Worm (Caenorhabditis elegans) whole organism, mixed stage, embryonic: Measurements from ENCODE around the gene gst-30.

Experiments
- M03D4.4 ChIP-seq: sonication (generic microtip); optimal IDR thresholded peaks from 2 replicates; lab custom pipeline; 2017; ENCODE audit warnings: mild to moderate bottlenecking, missing genetic modification characterization, missing compliant biosample characterization
- bed-3 ChIP-seq: fragments of 200-800 bp; sonication (Bioruptor generic); optimal IDR thresholded peaks from 3 replicates; lab custom pipeline; 2018; ENCODE audit warnings: mild to moderate bottlenecking, missing genetic modification characterization, moderate library complexity, missing compliant biosample characterization
- blmp-1 ChIP-seq: fragments of 150-350 bp; optimal IDR thresholded peaks from 2 replicates; lab custom pipeline; 2014; ENCODE audit warnings: missing biosample characterization, missing genetic modification characterization
- ceh-43 ChIP-seq: fragments of 200-800 bp; sonication (Bioruptor generic); optimal IDR thresholded peaks from 2 replicates; lab custom pipeline; 2018; ENCODE audit warnings: mild to moderate bottlenecking, missing genetic modification characterization, moderate library complexity, missing compliant biosample characterization
- ces-1 ChIP-seq: fragments of 150-350 bp; optimal IDR thresholded peaks from 2 replicates; lab custom pipeline; 2014; ENCODE audit warnings: missing biosample characterization, missing genetic modification reagents, missing genetic modification characterization
- cnd-1 ChIP-seq: fragments of 200-800 bp; sonication (Bioruptor generic); optimal IDR thresholded peaks from 2 replicates; lab custom pipeline; 2018; ENCODE audit warnings: mild to moderate bottlenecking, missing genetic modification characterization, missing compliant biosample characterization
- drap-1 ChIP-seq: fragments of 200-800 bp; sonication (Bioruptor generic); optimal IDR thresholded peaks from 3 replicates; lab custom pipeline; 2018; ENCODE audit warnings: mild to moderate bottlenecking, missing genetic modification characterization, missing compliant biosample characterization
- elt-1 ChIP-seq: sonication (generic microtip); optimal IDR thresholded peaks from 2 replicates; lab custom pipeline; 2017; ENCODE audit warnings: missing genetic modification characterization, mild to moderate bottlenecking, missing compliant biosample characterization, antibody characterized with exemption, moderate library complexity, borderline replicate concordance; ENCODE audit not compliant: insufficient read depth
- elt-3 ChIP-seq: fragments of 150-350 bp; optimal IDR thresholded peaks from 2 replicates; lab custom pipeline; 2014; ENCODE audit warnings: missing biosample characterization, missing genetic modification characterization
- flh-1 ChIP-seq: fragments of 200-800 bp; sonication (Bioruptor generic); optimal IDR thresholded peaks from 2 replicates; lab custom pipeline; 2018; ENCODE audit warnings: mild to moderate bottlenecking, missing genetic modification characterization, moderate library complexity, missing compliant biosample characterization
- ham-2 ChIP-seq: fragments of 200-800 bp; sonication (Bioruptor generic); optimal IDR thresholded peaks from 2 replicates; lab custom pipeline; 2018; ENCODE audit warnings: mild to moderate bottlenecking, missing genetic modification characterization, missing compliant biosample characterization
- hlh-1 ChIP-seq: fragments of 150-350 bp; optimal IDR thresholded peaks from 2 replicates; lab custom pipeline; 2014; ENCODE audit warnings: missing biosample characterization, missing genetic modification reagents, missing genetic modification characterization
- lin-32 ChIP-seq: fragments of 200-800 bp; sonication (Bioruptor generic); optimal IDR thresholded peaks from 2 replicates; lab custom pipeline; 2018; ENCODE audit warnings: mild to moderate bottlenecking, missing genetic modification characterization, missing compliant biosample characterization
- lsy-2 ChIP-seq: fragments of 150-350 bp; optimal IDR thresholded peaks from 2 replicates; lab custom pipeline; 2014; ENCODE audit warnings: missing biosample characterization, missing genetic modification characterization
- mab-5 ChIP-seq: fragments of 150-350 bp; optimal IDR thresholded peaks from 2 replicates; lab custom pipeline; 2014; ENCODE audit warnings: missing biosample characterization, missing genetic modification characterization
- mep-1 ChIP-seq: fragments of 150-350 bp; optimal IDR thresholded peaks from 2 replicates; lab custom pipeline; 2017; ENCODE audit warnings: missing biosample characterization, missing genetic modification reagents, missing genetic modification characterization, inconsistent platforms
- mls-2 ChIP-seq: sonication (generic microtip); optimal IDR thresholded peaks from 2 replicates; lab custom pipeline; 2016; ENCODE audit warnings: mild to moderate bottlenecking, missing genetic modification characterization, moderate library complexity, missing compliant biosample characterization
- nhr-12 ChIP-seq: fragments of 150-350 bp; optimal IDR thresholded peaks from 2 replicates; lab custom pipeline; 2014; ENCODE audit warnings: missing biosample characterization, missing genetic modification characterization
- nhr-2 ChIP-seq: fragments of 150-350 bp; optimal IDR thresholded peaks from 2 replicates; lab custom pipeline; 2014; ENCODE audit warnings: missing biosample characterization, missing genetic modification characterization
- nhr-28 ChIP-seq: fragments of 150-350 bp; optimal IDR thresholded peaks from 2 replicates; lab custom pipeline; 2014; ENCODE audit warnings: missing biosample characterization, missing genetic modification characterization
- nhr-76 ChIP-seq: sonication (generic microtip); optimal IDR thresholded peaks from 2 replicates; lab custom pipeline; 2017; ENCODE audit warnings: missing biosample characterization, missing genetic modification characterization
- pha-4 ChIP-seq: fragments of 150-350 bp; optimal IDR thresholded peaks from 2 replicates; lab custom pipeline; 2018; ENCODE audit warnings: missing biosample characterization, missing genetic modification reagents, missing genetic modification characterization
- sem-2 ChIP-seq: fragments of 200-800 bp; sonication (Bioruptor generic); optimal IDR thresholded peaks from 2 replicates; lab custom pipeline; 2018; ENCODE audit warnings: mild to moderate bottlenecking, missing genetic modification characterization, missing compliant biosample characterization
- snpc-4 ChIP-seq: fragments of 150-350 bp; optimal IDR thresholded peaks from 2 replicates; lab custom pipeline; 2014; ENCODE audit warnings: missing biosample characterization, missing genetic modification characterization
- sptf-1 ChIP-seq: sonication (generic microtip); optimal IDR thresholded peaks from 2 replicates; lab custom pipeline; 2017; ENCODE audit warnings: mild to moderate bottlenecking, missing genetic modification characterization, moderate library complexity, missing compliant biosample characterization
- unc-120 ChIP-seq: sonication (generic microtip); optimal IDR thresholded peaks from 2 replicates; lab custom pipeline; 2017; ENCODE audit warnings: missing genetic modification characterization, missing compliant biosample characterization; ENCODE audit not compliant: poor library complexity, severe bottlenecking
- unc-39 ChIP-seq: fragments of 150-350 bp; optimal IDR thresholded peaks from 2 replicates; lab custom pipeline; 2014; ENCODE audit warnings: missing biosample characterization, missing genetic modification characterization
- unc-62 ChIP-seq: fragments of 150-350 bp; optimal IDR thresholded peaks from 2 replicates; lab custom pipeline; 2014; ENCODE audit warnings: missing biosample characterization, missing genetic modification reagents, missing genetic modification characterization
- zip-8 ChIP-seq: fragments of 150-350 bp; optimal IDR thresholded peaks from 2 replicates; lab custom pipeline; 2014; ENCODE audit warnings: missing biosample characterization, missing genetic modification characterization
- ztf-11 ChIP-seq: fragments of 150-350 bp; optimal IDR thresholded peaks from 2 replicates; lab custom pipeline; 2014; ENCODE audit warnings: missing biosample characterization, missing genetic modification characterization

The gst-30 gene

DNA sequence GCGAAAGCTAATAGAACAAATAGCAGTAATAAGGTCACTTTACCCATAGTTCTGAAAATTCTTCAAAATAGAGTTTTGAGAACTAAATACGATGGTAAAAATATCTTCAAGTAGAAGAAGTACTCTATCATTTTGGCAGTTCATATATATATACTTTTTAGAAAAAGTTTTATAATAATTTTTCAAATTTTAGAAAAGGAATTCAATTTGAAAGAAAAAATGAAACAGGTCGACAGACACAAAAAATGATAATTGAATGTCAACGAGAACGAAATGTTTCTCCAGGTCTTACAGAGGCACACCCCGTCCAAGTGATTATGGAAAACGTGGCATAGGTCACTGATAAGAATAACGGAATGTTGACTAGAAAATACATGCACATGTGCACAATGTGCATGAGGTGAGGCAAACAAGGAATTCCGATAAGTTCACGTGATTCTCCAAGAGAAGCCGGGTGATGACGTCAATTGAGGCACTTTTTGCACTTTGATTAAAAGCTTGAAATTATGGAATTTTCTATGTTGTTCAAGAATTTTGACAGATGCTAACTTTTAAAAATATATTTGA is 9.6 kb downstream of the gst-30 start, which contains the start of gene aagr-2:
aagr-2 (minus strand) TSS at position 51 of the 567 bp plus-strand sequence.
- no peak for TF ChIP-seq zip-8 (tag; lab: Kevin White, UChicago)
- TF ChIP-seq snpc-4 (tag; lab: Kevin White, UChicago) = no peak
- TF ChIP-seq nhr-12 (tag; lab: Kevin White, UChicago) = no peak
- TF ChIP-seq mep-1 (tag; lab: Kevin White, UChicago) = no peak
- no peak for TF ChIP-seq flh-1 (GFP tag; lab: Kevin White, UChicago)
- no peak for TF ChIP-seq unc-120 (tag; lab: Kevin White, UChicago)
- TF ChIP-seq cnd-1 (tag; lab: Kevin White, UChicago) = no peak
- no peak for TF ChIP-seq hlh-1
- TF ChIP-seq mls-2 = no peak
- TF ChIP-seq nhr-76 = no peak
- no peak for TF ChIP-seq M03D4.4 (tag; lab: Kevin White, UChicago)
- no peak for TF ChIP-seq mab-5
- no peak for TF ChIP-seq lin-32 (GFP tag; lab: Kevin White, UChicago)
- no peak for TF ChIP-seq blmp-1
- TF ChIP-seq sem-2 (GFP tag; lab: Kevin White, UChicago) = no peak
- TF ChIP-seq nhr-2 = no peak
- TF ChIP-seq elt-3 (tag; lab: Kevin White, UChicago) = no peak
- TF ChIP-seq, all 35 proteins: peak for 0

DNA sequence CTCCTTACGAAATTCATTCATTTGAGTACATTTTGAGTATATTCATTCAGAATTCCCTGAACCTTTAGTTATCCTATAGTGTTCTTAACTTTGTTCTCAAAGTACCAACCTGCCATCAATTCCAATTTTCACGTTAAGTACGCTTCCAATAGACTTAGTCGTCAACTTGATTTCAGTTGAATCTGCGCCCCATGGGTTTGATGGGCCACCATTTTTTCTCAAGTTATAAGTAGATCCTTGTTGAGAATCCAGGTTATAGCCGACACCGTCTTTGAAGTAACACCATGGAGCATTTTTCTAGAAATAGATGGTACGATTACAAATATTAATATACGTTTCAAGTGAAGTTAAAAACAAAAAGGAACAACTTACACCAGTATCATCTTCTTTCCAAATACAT is 10.1 kb downstream of the gst-30 start:
- TF ChIP-seq nhr-12 (tag; lab: Kevin White, UChicago) (no peak), unc-120 (tag; lab: Kevin White, UChicago) (no peak), ces-1 (no peak), unc-39 (tag; lab: Kevin White, UChicago) (no peak), lin-32 (GFP tag; lab: Kevin White, UChicago) (no peak), ceh-43 (no peak), elt-3 (tag; lab: Kevin White, UChicago) (no peak), snpc-4 (tag; lab: Kevin White, UChicago) (no peak), zip-8 (tag; lab: Kevin White, UChicago) (no peak), mls-2 (no peak), flh-1 (GFP tag; lab: Kevin White, UChicago) (no peak), ztf-11 (tag; lab: Kevin White, UChicago) (no peak), drap-1 (GFP tag; lab: Kevin White, UChicago) (no peak), unc-62 (GFP tag; lab: Kevin White, UChicago) (no peak), nhr-2 (no peak), pha-4 (tag; lab: Kevin White, UChicago) (no peak), mab-5 (no peak), cnd-1 (tag; lab: Kevin White, UChicago) (no peak)

- no peak for TF ChIP-seq flh-1 (GFP tag; lab: Kevin White, UChicago)
- no peak for TF ChIP-seq cnd-1 (tag; lab: Kevin White, UChicago)
- no peak for TF ChIP-seq lin-32 (GFP tag; lab: Kevin White, UChicago)
- no peak for TF ChIP-seq mep-1 (tag; lab: Kevin White, UChicago)
- no peak for TF ChIP-seq ham-2 (GFP tag; lab: Kevin White, UChicago)
- TF ChIP-seq pha-4 (tag; lab: Kevin White, UChicago) = no peak
- TF ChIP-seq ceh-43 = no peak
- no peak for TF ChIP-seq elt-1
- TF ChIP-seq lsy-2 (tag; lab: Kevin White, UChicago) = no peak
- no peak for TF ChIP-seq snpc-4 (tag; lab: Kevin White, UChicago)
- no peak for TF ChIP-seq ces-1
- no peak for TF ChIP-seq nhr-28 (tag; lab: Kevin White, UChicago)
- TF ChIP-seq bed-3 (GFP tag; lab: Kevin White, UChicago) = no peak
- TF ChIP-seq zip-8 (tag; lab: Kevin White, UChicago) = no peak
- no peak for TF ChIP-seq sptf-1 (tag; lab: Kevin White, UChicago)
- TF ChIP-seq nhr-12 (tag; lab: Kevin White, UChicago) = no peak
- no peak for TF ChIP-seq mls-2
- no peak for TF ChIP-seq mab-5
- no peak for TF ChIP-seq M03D4.4 (tag; lab: Kevin White, UChicago)
- no peak for TF ChIP-seq nhr-76
Measured at ce11 chrII:4920608-4921007, 14.2 kb downstream of the gst-30 start.

DNA sequence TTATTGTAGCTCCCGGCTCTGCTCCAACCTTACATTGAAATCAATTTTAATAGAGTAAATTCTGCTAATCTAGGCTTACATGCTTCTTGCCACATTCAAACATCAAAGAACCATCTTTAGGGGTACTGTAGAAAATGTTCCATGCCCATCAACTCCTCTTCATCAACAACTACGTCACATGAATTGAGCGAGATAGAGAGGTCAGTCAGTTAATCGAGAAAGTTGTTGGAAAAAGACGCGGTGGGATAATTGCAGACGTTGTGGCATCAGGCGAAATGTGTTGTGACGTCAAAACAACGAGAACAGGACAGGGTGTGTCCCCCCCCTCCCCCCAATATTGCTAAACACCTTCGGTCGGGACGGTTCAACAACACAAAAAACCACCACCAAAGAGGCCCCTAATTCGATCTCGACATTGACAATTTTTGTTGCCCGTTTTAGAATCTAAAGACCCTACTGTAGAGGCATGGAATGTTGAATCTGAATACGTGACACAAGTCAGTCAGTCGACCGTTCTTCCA is 16.3 kb downstream of the gst-30 start:
- no peak for TF ChIP-seq unc-120 (tag; lab: Kevin White, UChicago)
- TF ChIP-seq nhr-28 (tag; lab: Kevin White, UChicago) = no peak
- peak; percentile 64 for TF ChIP-seq nhr-2
- TF ChIP-seq blmp-1 = no peak
